Worm (Caenorhabditis elegans) whole organism, L4 larva: ENCODE data around the gene Y22D7AL.3.

Source experiments
- D1046.2 ChIP-seq: fragments of 200-800 bp; sonication (Bioruptor generic); IDR thresholded peaks from 2 replicates; pipeline ENCODE4 v1.3.6; 2022; ENCODE audit warnings: missing genetic modification characterization, missing compliant biosample characterization
- T26A8.4 ChIP-seq: fragments of 200-800 bp; sonication (Bioruptor generic); IDR thresholded peaks from 2 replicates; pipeline ENCODE4 v1.3.6; 2022; ENCODE audit warnings: missing genetic modification characterization, missing compliant biosample characterization
- ceh-82 ChIP-seq: sonication (generic microtip); optimal IDR thresholded peaks from 2 replicates; lab custom pipeline; 2017; ENCODE audit warnings: missing biosample characterization, missing genetic modification characterization
- ctbp-1 ChIP-seq: fragments of 200-800 bp; sonication (Bioruptor generic); IDR thresholded peaks from 2 replicates; pipeline ENCODE4 v1.3.6; 2022; ENCODE audit warnings: missing genetic modification reagents, missing genetic modification characterization, missing compliant biosample characterization
- gei-8 ChIP-seq: fragments of 200-800 bp; sonication (Bioruptor generic); optimal IDR thresholded peaks from 2 replicates; lab custom pipeline; 2018; ENCODE audit warnings: mild to moderate bottlenecking, missing genetic modification characterization, missing compliant biosample characterization
- jun-1 ChIP-seq: fragments of 150-350 bp; optimal IDR thresholded peaks from 2 replicates; lab custom pipeline; 2014; ENCODE audit warnings: missing biosample characterization, missing genetic modification reagents, missing genetic modification characterization
- lin-38 ChIP-seq: fragments of 200-800 bp; sonication (Bioruptor generic); IDR thresholded peaks from 2 replicates; pipeline ENCODE4 v1.3.6; 2022; ENCODE audit warnings: missing genetic modification reagents, missing genetic modification characterization, missing compliant biosample characterization
- madf-5 ChIP-seq, 2 experiments: fragments of 200-800 bp; sonication (Bioruptor generic); IDR thresholded peaks; 2 replicates each; pipeline ENCODE4 v1.3.6; 2022; ENCODE audit warnings: missing compliant biosample characterization in 2 of 2, missing genetic modification characterization in 2 of 2
- nhr-28 ChIP-seq: fragments of 150-350 bp; optimal IDR thresholded peaks from 2 replicates; lab custom pipeline; 2014; ENCODE audit warnings: missing biosample characterization, missing genetic modification characterization
- nhr-77 ChIP-seq: fragments of 150-350 bp; optimal IDR thresholded peaks from 2 replicates; lab custom pipeline; 2014; ENCODE audit warnings: missing biosample characterization, missing genetic modification characterization
- snpc-4 ChIP-seq: fragments of 150-350 bp; optimal IDR thresholded peaks from 2 replicates; lab custom pipeline; 2014; ENCODE audit warnings: missing biosample characterization, missing genetic modification characterization
- zfp-2 ChIP-seq: sonication (generic microtip); optimal IDR thresholded peaks from 2 replicates; lab custom pipeline; 2016; ENCODE audit warnings: mild to moderate bottlenecking, missing genetic modification characterization, missing compliant biosample characterization
- ztf-11 ChIP-seq: fragments of 150-350 bp; optimal IDR thresholded peaks from 2 replicates; lab custom pipeline; 2014; ENCODE audit warnings: missing biosample characterization, missing genetic modification characterization

DNA sequence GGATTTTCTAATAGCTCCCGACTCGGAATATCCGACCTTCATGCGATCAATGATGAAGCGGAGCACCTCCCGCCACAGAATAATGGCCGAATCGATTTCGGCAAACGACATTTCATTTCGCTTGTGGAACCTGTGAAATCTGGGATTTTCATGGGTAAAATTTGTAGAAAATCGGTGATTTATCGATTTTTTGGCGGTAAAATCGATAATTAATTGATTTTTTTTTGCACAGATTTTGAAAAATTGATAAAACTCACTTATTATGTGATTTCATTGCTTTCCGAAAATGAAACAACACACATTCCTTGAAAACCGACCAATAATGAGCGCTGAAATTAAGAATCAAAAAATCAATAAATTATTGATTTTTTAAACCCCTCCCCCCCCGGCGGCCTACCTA, 25.6 kb downstream of the Y22D7AL.3 start:
- no peak for TF ChIP-seq ctbp-1 (GFP tag; lab: Robert Waterston, UW)
- no peak for TF ChIP-seq ceh-82 (tag; lab: Kevin White, UChicago)
- TF ChIP-seq ztf-11: no peak
- no peak for TF ChIP-seq nhr-28 (tag; lab: Kevin White, UChicago)
- TF ChIP-seq T26A8.4: no peak
- no peak for TF ChIP-seq lin-38 (GFP tag; lab: Robert Waterston, UW)
- no peak for TF ChIP-seq zfp-2 (tag; lab: Kevin White, UChicago)
- 0 out of 4 replicates have a peak, but pooled peaks of 1 of the 2 experiments have one; percentile 22 for TF ChIP-seq madf-5 (GFP tag; IDR thresholded peaks at IDR 0.05; lab: Robert Waterston, UW)
- TF ChIP-seq jun-1: no peak
- TF ChIP-seq gei-8 (GFP tag; lab: Kevin White, UChicago): no peak
- no peak for TF ChIP-seq nhr-77 (tag; lab: Kevin White, UChicago)
- no peak for TF ChIP-seq D1046.2 (GFP tag; lab: Robert Waterston, UW)
- TF ChIP-seq snpc-4 (tag; lab: Kevin White, UChicago): no peak
